Fruit fly (Drosophila melanogaster) whole organism, embryonic: ENCODE measurements around the gene OS9.

Experiments
- ATbp ChIP-seq: fragments of 200-800 bp; sonication (Bioruptor generic); optimal IDR thresholded peaks from 2 replicates; lab custom pipeline; 2017; ENCODE audit warnings: missing biosample characterization, mild to moderate bottlenecking, missing genetic modification characterization, missing genetic modification reagents
- Awh ChIP-seq: fragments of 200-800 bp; sonication (Bioruptor generic); IDR thresholded peaks from 2 replicates; pipeline ENCODE4, ENCODE4 v1.3.6; 2022; ENCODE audit warnings: missing biosample characterization, missing genetic modification characterization
- CG1233 ChIP-seq: fragments of 200-800 bp; sonication (Bioruptor generic); optimal IDR thresholded peaks from 4 replicates; lab custom pipeline; 2018; ENCODE audit warnings: missing biosample characterization, mild to moderate bottlenecking, missing genetic modification characterization
- CG13775 ChIP-seq: fragments of 200-800 bp; sonication (Bioruptor generic); optimal IDR thresholded peaks from 3 replicates; lab custom pipeline; 2017; ENCODE audit warnings: missing biosample characterization, mild to moderate bottlenecking, missing genetic modification characterization
- CG15696 ChIP-seq: fragments of 200-800 bp; sonication (Bioruptor generic); optimal IDR thresholded peaks from 2 replicates; lab custom pipeline; 2019; ENCODE audit warnings: missing biosample characterization, mild to moderate bottlenecking, missing genetic modification characterization, moderate library complexity
- CG16779 ChIP-seq: fragments of 200-800 bp; sonication (Bioruptor generic); IDR thresholded peaks from 2 replicates; pipeline ENCODE4 v1.3.6; 2022; ENCODE audit warnings: missing biosample characterization, missing genetic modification characterization
- CG17385 ChIP-seq: fragments of 200-800 bp; sonication (Bioruptor generic); optimal IDR thresholded peaks from 3 replicates; lab custom pipeline; 2018; ENCODE audit warnings: missing biosample characterization, mild to moderate bottlenecking, missing genetic modification characterization
- CG18011 ChIP-seq: fragments of 200-800 bp; sonication (Bioruptor generic); optimal IDR thresholded peaks from 2 replicates; lab custom pipeline; 2017; ENCODE audit warnings: missing biosample characterization, missing genetic modification characterization, mild to moderate bottlenecking, moderate library complexity, missing genotype
- CG18619 ChIP-seq: fragments of 200-800 bp; sonication (Bioruptor generic); optimal IDR thresholded peaks from 3 replicates; lab custom pipeline; 2017; ENCODE audit warnings: missing biosample characterization, mild to moderate bottlenecking, missing genetic modification characterization
- CG32772 ChIP-seq: fragments of 200-800 bp; sonication (Bioruptor generic); IDR thresholded peaks from 2 replicates; pipeline ENCODE4 v1.3.6; 2022; ENCODE audit warnings: missing biosample characterization, missing genetic modification characterization
- CG3847 ChIP-seq: fragments of 200-800 bp; sonication (Bioruptor generic); IDR thresholded peaks from 2 replicates; pipeline ENCODE4 v1.3.6; 2022; ENCODE audit warnings: missing biosample characterization, missing genetic modification characterization
- CG6683 ChIP-seq: fragments of 200-800 bp; sonication (Bioruptor generic); optimal IDR thresholded peaks from 2 replicates; lab custom pipeline; 2017; ENCODE audit warnings: missing biosample characterization, mild to moderate bottlenecking, missing genetic modification characterization, missing genetic modification reagents
- CG7372 ChIP-seq: fragments of 200-800 bp; sonication (Bioruptor generic); IDR thresholded peaks from 2 replicates; pipeline ENCODE4 v1.3.6; 2022; ENCODE audit warnings: missing biosample characterization, missing genetic modification characterization
- CG7963 ChIP-seq: fragments of 200-800 bp; sonication (Bioruptor generic); IDR thresholded peaks from 3 replicates; pipeline ENCODE4 v1.3.6; 2022; ENCODE audit warnings: missing biosample characterization, missing genetic modification characterization; ENCODE audit not compliant: partially characterized antibody
- CG9876 ChIP-seq: fragments of 200-800 bp; sonication (Bioruptor generic); optimal IDR thresholded peaks from 2 replicates; lab custom pipeline; 2016; ENCODE audit warnings: missing biosample characterization, missing genetic modification characterization
- Dbx ChIP-seq: fragments of 200-800 bp; sonication (Bioruptor generic); IDR thresholded peaks from 3 replicates; pipeline ENCODE4 v1.3.6; 2022; ENCODE audit warnings: missing biosample characterization, missing genetic modification characterization
- Drgx ChIP-seq: fragments of 200-800 bp; sonication (Bioruptor generic); IDR thresholded peaks from 2 replicates; pipeline ENCODE4 v1.3.6; 2022; ENCODE audit warnings: missing biosample characterization, missing genetic modification characterization
- E2f2 ChIP-seq: fragments of 200-800 bp; sonication (Bioruptor generic); IDR thresholded peaks from 2 replicates; pipeline ENCODE4 v1.3.6; 2022; ENCODE audit warnings: missing biosample characterization, missing genetic modification characterization
- Ets65A ChIP-seq: fragments of 200-800 bp; sonication (Bioruptor generic); peaks from one replicate; lab custom pipeline; 2016; ENCODE audit warnings: missing biosample characterization, missing genetic modification characterization
- Ets97D ChIP-seq: fragments of 200-800 bp; sonication (Bioruptor generic); optimal IDR thresholded peaks from 3 replicates; lab custom pipeline; 2016; ENCODE audit warnings: missing biosample characterization, missing genetic modification characterization
- HLHmδ ChIP-seq: fragments of 200-800 bp; sonication (Bioruptor generic); optimal IDR thresholded peaks from 2 replicates; lab custom pipeline; 2018; ENCODE audit warnings: missing biosample characterization, mild to moderate bottlenecking, missing genetic modification characterization, moderate library complexity
- Hr3 ChIP-seq: fragments of 200-800 bp; sonication (Bioruptor generic); optimal IDR thresholded peaks from 3 replicates; lab custom pipeline; 2016; ENCODE audit warnings: missing biosample characterization, missing genetic modification characterization
- MESR4 ChIP-seq: fragments of 200-800 bp; sonication (Bioruptor generic); optimal IDR thresholded peaks from 2 replicates; lab custom pipeline; 2018; ENCODE audit warnings: missing biosample characterization, mild to moderate bottlenecking, missing genetic modification characterization, moderate library complexity
- Meics ChIP-seq: fragments of 200-800 bp; sonication (Bioruptor generic); optimal IDR thresholded peaks from 2 replicates; lab custom pipeline; 2017; ENCODE audit warnings: missing biosample characterization, mild to moderate bottlenecking, missing genetic modification characterization
- Nf-YB ChIP-seq: fragments of 200-800 bp; sonication (Bioruptor generic); optimal IDR thresholded peaks from 3 replicates; lab custom pipeline; 2019; ENCODE audit warnings: missing biosample characterization, mild to moderate bottlenecking, missing genetic modification characterization, moderate library complexity
- Oaz ChIP-seq: fragments of 200-800 bp; sonication (Bioruptor generic); IDR thresholded peaks from 2 replicates; pipeline ENCODE4 v1.3.6; 2022; ENCODE audit warnings: missing biosample characterization, missing genetic modification characterization
- Oli ChIP-seq: fragments of 200-800 bp; sonication (Bioruptor generic); optimal IDR thresholded peaks from 2 replicates; lab custom pipeline; 2018; ENCODE audit warnings: missing biosample characterization, mild to moderate bottlenecking, missing genetic modification characterization, moderate library complexity
- Ptx1 ChIP-seq: fragments of 200-800 bp; sonication (Bioruptor generic); IDR thresholded peaks from 2 replicates; pipeline ENCODE4 v1.3.6; 2022; ENCODE audit warnings: missing biosample characterization, missing genetic modification characterization
- cato ChIP-seq: fragments of 200-800 bp; sonication (Bioruptor generic); optimal IDR thresholded peaks from 2 replicates; lab custom pipeline; 2016; ENCODE audit warnings: missing biosample characterization, missing genetic modification characterization, borderline replicate concordance
- chinmo ChIP-seq: fragments of 200-800 bp; sonication (Bioruptor generic); IDR thresholded peaks from 4 replicates; pipeline ENCODE4 v1.3.6; 2022; ENCODE audit warnings: missing biosample characterization, missing genetic modification characterization; ENCODE audit not compliant: partially characterized antibody
- crc ChIP-seq: fragments of 200-800 bp; sonication (Bioruptor generic); optimal IDR thresholded peaks from 2 replicates; lab custom pipeline; 2016; ENCODE audit warnings: missing biosample characterization, missing genetic modification characterization
- croc ChIP-seq: fragments of 200-800 bp; sonication (Bioruptor generic); conservative IDR thresholded peaks from 3 replicates; pipeline ENCODE4 v1.3.6; 2022; ENCODE audit warnings: missing biosample characterization, missing genetic modification characterization
- crp ChIP-seq, 2 experiments: fragments of 200-800 bp; sonication (Bioruptor generic); optimal IDR thresholded peaks; 2 replicates in 1 of 2; 3 replicates in 1 of 2; lab custom pipeline; 2017; ENCODE audit warnings: missing biosample characterization in 2 of 2, missing genetic modification characterization in 2 of 2, mild to moderate bottlenecking in 1 of 2, moderate library complexity in 1 of 2
- danr ChIP-seq: fragments of 200-800 bp; sonication (Bioruptor generic); IDR thresholded peaks from 2 replicates; pipeline ENCODE4 v1.3.6; 2022; ENCODE audit warnings: missing biosample characterization, missing genetic modification characterization
- dysf ChIP-seq: fragments of 200-800 bp; sonication (Bioruptor generic); IDR thresholded peaks from 3 replicates; pipeline ENCODE4 v1.3.6; 2022; ENCODE audit warnings: missing biosample characterization, missing genetic modification characterization
- esg ChIP-seq: fragments of 200-800 bp; sonication (Bioruptor generic); conservative IDR thresholded peaks from 2 replicates; pipeline ENCODE4 v1.3.6; 2022; ENCODE audit warnings: missing biosample characterization, missing genetic modification characterization
- exex ChIP-seq: fragments of 200-800 bp; sonication (Bioruptor generic); optimal IDR thresholded peaks from 4 replicates; lab custom pipeline; 2018; ENCODE audit warnings: missing biosample characterization, mild to moderate bottlenecking, missing genetic modification characterization, moderate library complexity
- fd64A ChIP-seq: fragments of 200-800 bp; sonication (Bioruptor generic); optimal IDR thresholded peaks from 3 replicates; lab custom pipeline; 2018; ENCODE audit warnings: missing biosample characterization, mild to moderate bottlenecking, missing genetic modification characterization
- fd96Cb ChIP-seq: fragments of 200-800 bp; sonication (Bioruptor generic); optimal IDR thresholded peaks from 2 replicates; lab custom pipeline; 2018; ENCODE audit warnings: missing biosample characterization, mild to moderate bottlenecking, missing genetic modification characterization, moderate library complexity
- gfzf ChIP-seq: fragments of 200-800 bp; sonication (Bioruptor generic); optimal IDR thresholded peaks from 2 replicates; lab custom pipeline; 2016; ENCODE audit warnings: missing biosample characterization, mild to moderate bottlenecking, missing genetic modification characterization, moderate library complexity
- grn ChIP-seq: fragments of 200-800 bp; sonication (Bioruptor generic); optimal IDR thresholded peaks from 3 replicates; lab custom pipeline; 2017; ENCODE audit warnings: missing biosample characterization, missing genetic modification characterization
- jing ChIP-seq: fragments of 200-800 bp; sonication (Bioruptor generic); optimal IDR thresholded peaks from 2 replicates; lab custom pipeline; 2018; ENCODE audit warnings: missing biosample characterization, mild to moderate bottlenecking, missing genetic modification characterization
- mam ChIP-seq: fragments of 200-800 bp; sonication (Bioruptor generic); optimal IDR thresholded peaks from 3 replicates; lab custom pipeline; 2016; ENCODE audit warnings: missing biosample characterization, missing genetic modification characterization
- onecut ChIP-seq: fragments of 200-800 bp; sonication (Bioruptor generic); IDR thresholded peaks from 2 replicates; pipeline ENCODE4 v1.3.6; 2022; ENCODE audit warnings: missing biosample characterization, missing genetic modification characterization
- p53 ChIP-seq: fragments of 200-800 bp; sonication (Bioruptor generic); optimal IDR thresholded peaks from 2 replicates; lab custom pipeline; 2016; ENCODE audit warnings: missing biosample characterization, missing genetic modification characterization
- sens-2 ChIP-seq: fragments of 200-800 bp; sonication (Bioruptor generic); IDR thresholded peaks from 2 replicates; pipeline ENCODE4 v1.3.6; 2022; ENCODE audit warnings: missing biosample characterization, missing genetic modification characterization
- sima ChIP-seq: fragments of 200-800 bp; sonication (Bioruptor generic); optimal IDR thresholded peaks from 2 replicates; lab custom pipeline; 2016; ENCODE audit warnings: missing biosample characterization, missing genetic modification characterization
- stc ChIP-seq: fragments of 200-800 bp; sonication (Bioruptor generic); IDR thresholded peaks from 2 replicates; pipeline ENCODE4 v1.3.6; 2022; ENCODE audit warnings: missing biosample characterization, missing genetic modification characterization
- tgo ChIP-seq: fragments of 200-800 bp; sonication (Bioruptor generic); IDR thresholded peaks from 3 replicates; pipeline ENCODE4 v1.3.6; 2022; ENCODE audit warnings: missing biosample characterization, missing genetic modification characterization
- tio ChIP-seq: fragments of 200-800 bp; sonication (Bioruptor generic); optimal IDR thresholded peaks from 2 replicates; lab custom pipeline; 2017; ENCODE audit warnings: missing biosample characterization, missing genetic modification characterization, inconsistent platforms
- tna ChIP-seq: fragments of 200-800 bp; sonication (Bioruptor generic); IDR thresholded peaks from 2 replicates; pipeline ENCODE4 v1.3.6; 2022; ENCODE audit warnings: missing biosample characterization, missing genetic modification characterization; ENCODE audit not compliant: partially characterized antibody

Gene OS9

dm6 chr2L:19937804-19938461, 28.4 kb downstream of the OS9 start (continued):
- no peak for TF ChIP-seq gfzf (GFP tag; lab: Kevin White, UChicago)
- TF ChIP-seq crp (GFP tag; optimal IDR thresholded peaks at IDR 0.05; lab: Kevin White, UChicago): no peak
- peak; percentile 2 for TF ChIP-seq CG1233
- no peak for TF ChIP-seq Ets97D (GFP tag; lab: Kevin White, UChicago)
- no peak for TF ChIP-seq CG18011 (GFP tag; lab: Kevin White, UChicago)
- TF ChIP-seq danr (GFP tag; lab: Robert Waterston, UW): no peak
- no peak for TF ChIP-seq CG16779
- TF ChIP-seq esg (GFP tag; lab: Robert Waterston, UW): no peak
- TF ChIP-seq Nf-YB (GFP tag; lab: Kevin White, UChicago): no peak
- peak; percentile 31 for TF ChIP-seq fd64A (GFP tag; lab: Kevin White, UChicago)
- no peak for TF ChIP-seq exex (tag; lab: Kevin White, UChicago)
- TF ChIP-seq croc: no peak
- peak; percentile 37 for TF ChIP-seq onecut (GFP tag; lab: Robert Waterston, UW)
- no peak for TF ChIP-seq stc (GFP tag; lab: Robert Waterston, UW)
- no peak for TF ChIP-seq CG17385 (GFP tag; lab: Kevin White, UChicago)
- TF ChIP-seq Ets65A (GFP tag; lab: Kevin White, UChicago): no peak
- TF ChIP-seq ATbp (GFP tag; lab: Kevin White, UChicago): no peak
- no peak for TF ChIP-seq CG7963 (GFP tag; lab: Robert Waterston, UW)
- no peak for TF ChIP-seq E2f2 (GFP tag; lab: Robert Waterston, UW)
- no peak for TF ChIP-seq CG32772
- TF ChIP-seq CG15696: peak; percentile 35
- no peak for TF ChIP-seq CG3847 (GFP tag; lab: Robert Waterston, UW)
- no peak for TF ChIP-seq grn
- no peak for TF ChIP-seq tio (GFP tag; lab: Kevin White, UChicago)
- TF ChIP-seq tgo (GFP tag; lab: Robert Waterston, UW): no peak
- TF ChIP-seq sens-2 (GFP tag; lab: Robert Waterston, UW): no peak
- TF ChIP-seq Oli: no peak
- TF ChIP-seq CG7372 (GFP tag; lab: Robert Waterston, UW): no peak
- no peak for TF ChIP-seq cato
- no peak for TF ChIP-seq chinmo (GFP tag; lab: Robert Waterston, UW)
- no peak for TF ChIP-seq Dbx (GFP tag; lab: Robert Waterston, UW)
- no peak for TF ChIP-seq CG6683 (GFP tag; lab: Kevin White, UChicago)
- TF ChIP-seq CG9876 (GFP tag; lab: Kevin White, UChicago): no peak
- TF ChIP-seq sima: no peak
- no peak for TF ChIP-seq dysf (GFP tag; lab: Robert Waterston, UW)
- TF ChIP-seq p53: no peak
- TF ChIP-seq tna: no peak
- no peak for TF ChIP-seq CG18619 (GFP tag; lab: Kevin White, UChicago)
- no peak for TF ChIP-seq Ptx1 (GFP tag; lab: Robert Waterston, UW)
- peak; percentile 88 for TF ChIP-seq HLHmδ
- no peak for TF ChIP-seq Meics (GFP tag; lab: Kevin White, UChicago)
- no peak for TF ChIP-seq Drgx (GFP tag; lab: Robert Waterston, UW)
- TF ChIP-seq crc (GFP tag; lab: Kevin White, UChicago): no peak
- no peak for TF ChIP-seq fd96Cb (tag; lab: Kevin White, UChicago)
- TF ChIP-seq mam (GFP tag; lab: Kevin White, UChicago): no peak
- TF ChIP-seq Awh (GFP tag; lab: Robert Waterston, UW): peak; percentile 80
- no peak for TF ChIP-seq jing (GFP tag; lab: Kevin White, UChicago)
- no peak for TF ChIP-seq Oaz (GFP tag; lab: Robert Waterston, UW)
- TF ChIP-seq MESR4 (GFP tag; lab: Kevin White, UChicago): no peak
- no peak for TF ChIP-seq CG13775
- TF ChIP-seq Hr3: no peak
